Worm (Caenorhabditis elegans): Measurements from ENCODE around the gene C05A9.2.

DNA sequence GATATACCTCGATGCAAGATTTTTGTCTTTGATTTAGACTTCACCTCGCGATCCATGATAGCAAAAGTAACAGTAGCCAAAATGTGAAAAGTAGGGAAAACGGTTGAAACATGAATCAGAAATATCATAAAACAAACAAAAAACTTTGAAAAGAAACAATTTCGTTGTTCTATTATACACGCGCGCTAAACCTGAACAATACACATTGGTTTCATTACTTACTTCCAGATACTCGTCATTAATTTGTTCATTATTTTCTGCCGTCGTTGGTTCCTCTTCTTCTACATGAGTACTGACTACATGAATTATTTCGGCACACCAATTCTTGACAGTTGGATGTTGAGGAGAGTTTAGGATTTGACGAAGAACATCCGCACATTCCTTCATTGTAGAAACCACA is 24.0 kb downstream of the C05A9.2 start, which contains the start of gene F31B12.3:
- TF ChIP-seq swsn-7 (tag; optimal IDR thresholded peaks at IDR 0.05) (no peak), snpc-4 (tag; optimal IDR thresholded peaks at IDR 0.05) (no peak), mab-9 (GFP tag; IDR thresholded peaks at IDR 0.05) (no peak), ztf-11 (tag; optimal IDR thresholded peaks at IDR 0.05) (no peak), unc-86 (tag; optimal IDR thresholded peaks at IDR 0.05) (no peak), sox-4 (tag; optimal IDR thresholded peaks at IDR 0.05) (no peak), dpl-1 (GFP tag; optimal IDR thresholded peaks at IDR 0.05) (no peak), aha-1 (tag; optimal IDR thresholded peaks at IDR 0.05) (no peak), fos-1 (tag; optimal IDR thresholded peaks at IDR 0.05) (no peak)

Measured in whole organism, L1 larva.